Fruit fly (Drosophila melanogaster) whole organism, wandering third instar larva: ENCODE results near the gene CG13901.

Experiments used
- CrebA ChIP-seq: fragments of 200-800 bp; sonication (Bioruptor generic); optimal IDR thresholded peaks from 2 replicates; lab custom pipeline; 2016; ENCODE audit warnings: missing biosample characterization, mild to moderate bottlenecking, missing genetic modification characterization, borderline replicate concordance
- GATAd ChIP-seq: sonication (Bioruptor generic); optimal IDR thresholded peaks from 2 replicates; lab custom pipeline; 2016; ENCODE audit warnings: missing biosample characterization, missing genetic modification characterization
- Hr78 ChIP-seq: fragments of >200 bp; optimal IDR thresholded peaks from 2 replicates; lab custom pipeline; 2017; ENCODE audit warnings: missing biosample characterization, missing genetic modification characterization
- Jra ChIP-seq: sonication (Bioruptor generic); optimal IDR thresholded peaks from 2 replicates; lab custom pipeline; 2016; ENCODE audit warnings: missing biosample characterization, missing genetic modification characterization
- Mio ChIP-seq: sonication (Bioruptor generic); optimal IDR thresholded peaks from 2 replicates; lab custom pipeline; 2016; ENCODE audit warnings: missing biosample characterization, missing genetic modification characterization
- Vsx2 ChIP-seq: fragments of 200-300, 225-300 bp; sonication (Bioruptor generic); optimal IDR thresholded peaks from 2 replicates; lab custom pipeline; 2018; ENCODE audit warnings: missing biosample characterization, missing genetic modification characterization; ENCODE audit not compliant: partially characterized antibody
- dl ChIP-seq, 2 experiments: fragments of 175-275, 200-275 bp in 1 of 2; fragments of 200-275 bp in 1 of 2; sonication (Bioruptor generic); optimal IDR thresholded peaks; lab custom pipeline; 2018; ENCODE audit warnings: mild to moderate bottlenecking in 2 of 2, missing biosample characterization in 2 of 2, missing genetic modification characterization in 2 of 2, moderate library complexity in 2 of 2; ENCODE audit not compliant: partially characterized antibody in 2 of 2, insufficient read depth in 1 of 2
- foxo ChIP-seq, 2 experiments: fragments of 200-800 bp; sonication (Bioruptor generic); optimal IDR thresholded peaks; 2 replicates in 1 of 2; 3 replicates in 1 of 2; lab custom pipeline; 2016 to 2017; ENCODE audit warnings: missing biosample characterization in 2 of 2, missing genetic modification characterization in 2 of 2
- usp ChIP-seq: fragments of >200 bp; optimal IDR thresholded peaks from 2 replicates; lab custom pipeline; 2017; ENCODE audit warnings: missing biosample characterization, missing genetic modification characterization

DNA sequence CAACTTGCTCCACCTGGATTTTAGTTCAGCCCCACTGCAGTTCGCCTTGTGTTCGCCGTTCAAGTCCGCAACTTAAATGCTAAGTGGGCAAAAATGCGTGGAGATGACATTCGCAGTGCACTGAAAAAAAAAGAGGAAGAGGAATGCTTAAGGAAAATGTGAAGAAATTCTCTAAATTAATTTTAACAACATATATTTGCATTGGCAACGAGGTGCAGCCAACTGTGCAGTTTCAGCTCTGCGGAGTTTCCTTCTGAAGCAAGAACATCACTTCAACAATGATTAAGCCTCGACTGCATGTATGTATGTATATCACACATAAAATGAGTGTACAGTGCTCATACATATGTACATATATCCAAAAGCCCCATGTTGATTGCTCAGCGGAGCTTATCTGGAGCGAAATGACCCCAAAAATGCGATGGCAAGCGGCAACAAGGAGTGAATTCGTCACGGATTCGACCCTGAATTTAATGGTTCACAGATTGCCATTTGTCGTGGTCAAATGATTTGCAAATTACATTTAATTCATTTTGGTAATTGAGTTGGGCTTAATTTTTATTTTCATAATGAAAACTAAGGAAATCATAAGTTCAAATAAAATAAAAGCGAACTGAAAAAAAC lies 16.5 kb downstream of the CG13901 start:
- no peak for TF ChIP-seq usp (GFP tag; lab: Kevin White, UChicago)
- TF ChIP-seq Vsx2 (GFP tag; lab: Kevin White, UChicago) = no peak
- no peak for TF ChIP-seq dl (GFP tag; optimal IDR thresholded peaks at IDR 0.05; lab: Kevin White, UChicago; ENCODE audit: insufficient read depth in 1 of 2, partially characterized antibody in 2 of 2)
- TF ChIP-seq Mio = no peak
- no peak for TF ChIP-seq Jra
- no peak for TF ChIP-seq CrebA (GFP tag; lab: Kevin White, UChicago)
- no peak for TF ChIP-seq GATAd (GFP tag; lab: Kevin White, UChicago)
- TF ChIP-seq Hr78 (GFP tag; lab: Kevin White, UChicago) = no peak
- TF ChIP-seq foxo (GFP tag; optimal IDR thresholded peaks at IDR 0.05; lab: Kevin White, UChicago) = no peak
